Fruit fly (Drosophila melanogaster): ENCODE measurements around the gene CG43319.

dm6 chr3R:27656686-27657535 lies 37.2 kb upstream of the CG43319 start, which contains the start of gene tau:
- TF ChIP-seq CTCF (optimal IDR thresholded peaks at IDR 0.05) (no peak), CG8478 (optimal IDR thresholded peaks at IDR 0.05) (no peak)

Data from S2 (cell line).